Worm (Caenorhabditis elegans) whole organism, L4 larva: ENCODE measurements around the gene ttr-45.

Experiments used
- D1046.2 ChIP-seq: fragments of 200-800 bp; sonication (Bioruptor generic); IDR thresholded peaks from 2 replicates; pipeline ENCODE4 v1.3.6; 2022; ENCODE audit warnings: missing genetic modification characterization, missing compliant biosample characterization
- F26F4.8 ChIP-seq: fragments of 200-800 bp; sonication (Bioruptor generic); conservative IDR thresholded peaks from 2 replicates; pipeline ENCODE4 v1.3.6; 2022; ENCODE audit warnings: missing genetic modification characterization, missing compliant biosample characterization
- F44E2.7 ChIP-seq: fragments of 200-800 bp; sonication (Bioruptor generic); IDR thresholded peaks from 2 replicates; pipeline ENCODE4 v2.1.2; 2022; ENCODE audit warnings: missing genetic modification characterization, missing compliant biosample characterization
- R02D3.7 ChIP-seq: fragments of 150-350 bp; sonication (generic microtip); optimal IDR thresholded peaks from 3 replicates; lab custom pipeline; 2014; ENCODE audit warnings: missing biosample characterization, missing genetic modification characterization
- T20F7.1 ChIP-seq: fragments of 200-800 bp; sonication (Bioruptor generic); optimal IDR thresholded peaks from 2 replicates; lab custom pipeline; 2018; ENCODE audit warnings: mild to moderate bottlenecking, missing genetic modification characterization, missing compliant biosample characterization
- T26A8.4 ChIP-seq: fragments of 200-800 bp; sonication (Bioruptor generic); IDR thresholded peaks from 2 replicates; pipeline ENCODE4 v1.3.6; 2022; ENCODE audit warnings: missing genetic modification characterization, missing compliant biosample characterization
- Y105C5A.15 ChIP-seq: fragments of 200-800 bp; sonication (Bioruptor generic); IDR thresholded peaks from 2 replicates; pipeline ENCODE4 v1.3.6; 2022; ENCODE audit warnings: missing genetic modification characterization, missing compliant biosample characterization
- ZK546.5 ChIP-seq, 2 experiments: sonication (generic microtip); optimal IDR thresholded peaks; 2 replicates each; lab custom pipeline; 2017; ENCODE audit warnings: missing biosample characterization in 2 of 2, missing genetic modification characterization in 2 of 2
- attf-4 ChIP-seq: sonication (generic microtip); optimal IDR thresholded peaks from 3 replicates; lab custom pipeline; 2017; ENCODE audit warnings: missing biosample characterization, missing genetic modification characterization
- ceh-20 ChIP-seq: fragments of 200-800 bp; sonication (Bioruptor generic); IDR thresholded peaks from 2 replicates; pipeline ENCODE4 v1.3.6; 2022; ENCODE audit warnings: missing genetic modification reagents, missing genetic modification characterization, missing compliant biosample characterization
- ceh-28 ChIP-seq: fragments of 150-350 bp; optimal IDR thresholded peaks from 2 replicates; lab custom pipeline; 2014; ENCODE audit warnings: missing biosample characterization, missing genetic modification reagents, missing genetic modification characterization
- ceh-32 ChIP-seq: sonication (generic microtip); optimal IDR thresholded peaks from 2 replicates; lab custom pipeline; 2016; ENCODE audit warnings: mild to moderate bottlenecking, missing genetic modification characterization, missing compliant biosample characterization; ENCODE audit not compliant: poor library complexity
- ces-1 ChIP-seq: fragments of 150-350 bp; sonication (generic microtip); optimal IDR thresholded peaks from 4 replicates; lab custom pipeline; 2014; ENCODE audit warnings: missing biosample characterization, missing genetic modification reagents, missing genetic modification characterization
- ctbp-1 ChIP-seq: fragments of 200-800 bp; sonication (Bioruptor generic); IDR thresholded peaks from 2 replicates; pipeline ENCODE4 v1.3.6; 2022; ENCODE audit warnings: missing genetic modification reagents, missing genetic modification characterization, missing compliant biosample characterization
- daf-12 ChIP-seq: fragments of 150-350 bp; optimal IDR thresholded peaks from 2 replicates; lab custom pipeline; 2014; ENCODE audit warnings: missing biosample characterization, missing genetic modification reagents, missing genetic modification characterization
- daf-8 ChIP-seq: fragments of 200-800 bp; sonication (Bioruptor generic); IDR thresholded peaks from 2 replicates; pipeline ENCODE4 v1.3.6; 2022; ENCODE audit warnings: missing genetic modification characterization, missing compliant biosample characterization
- dmd-9 ChIP-seq: fragments of 200-800 bp; sonication (Bioruptor generic); IDR thresholded peaks from 2 replicates; pipeline ENCODE4 v1.3.6; 2022; ENCODE audit warnings: missing genetic modification reagents, missing genetic modification characterization, missing compliant biosample characterization
- dpl-1 ChIP-seq: fragments of 150-350 bp; optimal IDR thresholded peaks from 2 replicates; lab custom pipeline; 2014; ENCODE audit warnings: missing biosample characterization, missing genetic modification reagents, missing genetic modification characterization
- dve-1 ChIP-seq: sonication (generic microtip); optimal IDR thresholded peaks from 2 replicates; lab custom pipeline; 2017; ENCODE audit warnings: antibody characterized with exemption, mild to moderate bottlenecking, missing genetic modification characterization, missing compliant biosample characterization; ENCODE audit not compliant: insufficient read depth
- fkh-10 ChIP-seq: fragments of 150-350 bp; optimal IDR thresholded peaks from 2 replicates; lab custom pipeline; 2014; ENCODE audit warnings: missing biosample characterization, missing genetic modification reagents, missing genetic modification characterization
- fos-1 ChIP-seq: fragments of 150-350 bp; optimal IDR thresholded peaks from 2 replicates; lab custom pipeline; 2014; ENCODE audit warnings: missing biosample characterization, missing genetic modification characterization
- hif-1 ChIP-seq, 2 experiments: sonication (generic microtip); optimal IDR thresholded peaks; 2 replicates each; lab custom pipeline; 2016 to 2017; ENCODE audit warnings: missing compliant biosample characterization in 2 of 2, missing genetic modification characterization in 2 of 2, missing genetic modification reagents in 2 of 2, missing genotype in 2 of 2, mild to moderate bottlenecking in 1 of 2
- hlh-30 ChIP-seq: sonication (generic microtip); optimal IDR thresholded peaks from 2 replicates; lab custom pipeline; 2017; ENCODE audit warnings: antibody characterized with exemption, mild to moderate bottlenecking, missing genetic modification characterization, missing compliant biosample characterization; ENCODE audit not compliant: insufficient read depth
- lim-7 ChIP-seq: fragments of 200-800 bp; sonication (Bioruptor generic); IDR thresholded peaks from 2 replicates; pipeline ENCODE4 v1.3.6; 2022; ENCODE audit warnings: missing genetic modification characterization, missing compliant biosample characterization
- lin-38 ChIP-seq: fragments of 200-800 bp; sonication (Bioruptor generic); IDR thresholded peaks from 2 replicates; pipeline ENCODE4 v1.3.6; 2022; ENCODE audit warnings: missing genetic modification reagents, missing genetic modification characterization, missing compliant biosample characterization
- lin-39 ChIP-seq: fragments of 150-350 bp; optimal IDR thresholded peaks from 2 replicates; lab custom pipeline; 2014; ENCODE audit warnings: missing biosample characterization, missing genetic modification reagents, missing genetic modification characterization
- lsy-2 ChIP-seq, 2 experiments: fragments of 150-350 bp in 1 of 2; sonication (generic microtip) in 1 of 2; optimal IDR thresholded peaks; 2 replicates each; lab custom pipeline; 2014 to 2017; ENCODE audit warnings: missing biosample characterization in 2 of 2, missing genetic modification characterization in 2 of 2
- mep-1 ChIP-seq: fragments of 150-350 bp; sonication (generic microtip); optimal IDR thresholded peaks from 3 replicates; lab custom pipeline; 2014; ENCODE audit warnings: missing biosample characterization, missing genetic modification characterization
- mxl-2 ChIP-seq: fragments of 200-800 bp; sonication (Bioruptor generic); conservative IDR thresholded peaks from 2 replicates; pipeline ENCODE4 v1.3.6; 2022; ENCODE audit warnings: missing genetic modification reagents, missing genetic modification characterization, missing compliant biosample characterization
- nhr-102 ChIP-seq: sonication (generic microtip); optimal IDR thresholded peaks from 2 replicates; lab custom pipeline; 2016; ENCODE audit warnings: mild to moderate bottlenecking, missing genetic modification characterization, moderate library complexity, missing compliant biosample characterization
- nhr-111 ChIP-seq: fragments of 200-800 bp; sonication (Bioruptor generic); optimal IDR thresholded peaks from 2 replicates; lab custom pipeline; 2018; ENCODE audit warnings: mild to moderate bottlenecking, missing genetic modification characterization, missing compliant biosample characterization
- nhr-28 ChIP-seq: fragments of 150-350 bp; optimal IDR thresholded peaks from 2 replicates; lab custom pipeline; 2014; ENCODE audit warnings: missing biosample characterization, missing genetic modification characterization
- nhr-48 ChIP-seq: sonication (generic microtip); optimal IDR thresholded peaks from 2 replicates; lab custom pipeline; 2016; ENCODE audit warnings: mild to moderate bottlenecking, missing genetic modification characterization, missing compliant biosample characterization
- nhr-6 ChIP-seq: fragments of 150-350 bp; optimal IDR thresholded peaks from 2 replicates; lab custom pipeline; 2014; ENCODE audit warnings: missing biosample characterization, missing genetic modification characterization
- pha-4 ChIP-seq, 2 experiments: fragments of 150-350 bp in 1 of 2; fragments of 200-800 bp in 1 of 2; sonication (Bioruptor generic) in 1 of 2; IDR thresholded peaks in 1 of 2; optimal IDR thresholded peaks in 1 of 2; 2 replicates each; pipeline versions ENCODE4 v1.3.6 to Lab custom; 2014 to 2022; ENCODE audit warnings: missing genetic modification characterization in 2 of 2, missing genetic modification reagents in 2 of 2, missing biosample characterization in 1 of 2, missing compliant biosample characterization in 1 of 2
- php-3 ChIP-seq: fragments of 200-800 bp; sonication (Bioruptor generic); IDR thresholded peaks from 2 replicates; pipeline ENCODE4 v1.3.6; 2022; ENCODE audit warnings: missing genetic modification reagents, missing genetic modification characterization, missing compliant biosample characterization
- sdz-12 ChIP-seq: fragments of 200-800 bp; sonication (Bioruptor generic); optimal IDR thresholded peaks from 2 replicates; lab custom pipeline; 2018; ENCODE audit warnings: mild to moderate bottlenecking, missing genetic modification characterization, missing compliant biosample characterization
- snpc-1.2 ChIP-seq: fragments of 200-800 bp; sonication (Bioruptor generic); IDR thresholded peaks from 2 replicates; pipeline ENCODE4 v1.3.6; 2022; ENCODE audit warnings: missing genetic modification reagents, missing genetic modification characterization, missing compliant biosample characterization
- tag-97 ChIP-seq: fragments of 200-800 bp; sonication (Bioruptor generic); IDR thresholded peaks from 2 replicates; pipeline ENCODE4 v1.3.6; 2022; ENCODE audit warnings: missing genetic modification characterization, missing compliant biosample characterization
- unc-130 ChIP-seq: sonication (generic microtip); optimal IDR thresholded peaks from 2 replicates; lab custom pipeline; 2016; ENCODE audit warnings: missing genetic modification reagents, missing genetic modification characterization, missing compliant biosample characterization
- unc-39 ChIP-seq: sonication (generic microtip); optimal IDR thresholded peaks from 2 replicates; lab custom pipeline; 2017; ENCODE audit warnings: missing biosample characterization, missing genetic modification characterization

Gene ttr-45

DNA sequence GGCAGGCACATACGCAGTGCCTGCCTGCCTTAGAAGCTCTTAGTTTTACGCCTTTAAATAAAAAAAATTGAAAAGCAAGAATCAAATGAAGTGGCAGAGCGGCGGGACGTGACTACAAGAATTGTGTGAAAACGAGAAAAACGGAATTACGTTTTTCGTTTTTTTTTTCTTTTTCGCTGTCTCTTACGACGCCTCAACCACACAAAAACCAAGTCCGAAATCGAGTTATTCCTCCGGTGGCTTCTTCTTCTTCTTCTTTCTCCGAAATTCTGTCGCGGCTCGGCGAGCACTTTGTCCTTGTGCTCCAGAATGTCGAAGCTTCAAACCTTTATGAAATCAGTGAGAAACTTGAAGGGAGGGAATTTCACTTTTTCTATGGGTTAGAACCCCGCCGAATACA is 33.4 kb upstream of the ttr-45 start:
- TF ChIP-seq fkh-10 (GFP tag; lab: Kevin White, UChicago) (peak; percentile 65), unc-39 (tag; lab: Kevin White, UChicago) (no peak), ces-1 (peak; percentile 34), daf-12 (tag; lab: Kevin White, UChicago) (no peak), nhr-48 (tag; lab: Kevin White, UChicago) (no peak), ctbp-1 (GFP tag; lab: Robert Waterston, UW) (no peak), D1046.2 (no peak), ceh-20 (no peak), ZK546.5 (tag; optimal IDR thresholded peaks at IDR 0.05; lab: Kevin White, UChicago) (no peak)

DNA sequence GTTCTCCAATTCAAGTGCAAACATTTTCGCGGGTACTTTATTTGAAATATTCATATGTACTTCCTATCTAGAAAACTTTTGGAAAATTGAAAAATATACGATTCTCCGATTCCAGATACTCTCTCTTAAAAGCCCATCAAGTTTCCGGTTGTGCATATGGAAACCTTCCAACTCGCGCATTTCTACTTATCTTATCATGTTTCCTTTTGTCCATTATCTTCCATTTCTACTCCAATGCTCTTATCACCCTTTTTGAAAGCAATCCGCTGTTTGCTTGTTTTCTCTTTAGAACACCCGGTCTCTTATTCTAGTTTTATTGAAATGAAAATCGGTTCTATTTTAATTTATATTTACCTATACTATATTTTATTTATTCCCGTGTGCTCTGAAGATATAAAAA is 32.4 kb upstream of the ttr-45 start, which contains the start of gene C48D1.5:
Gene C48D1.5, plus strand, starts transcription at position 301 of the 400 bp plus-strand sequence.
- TF ChIP-seq F44E2.7 (GFP tag; lab: Robert Waterston, UW) (no peak), ceh-28 (no peak), lim-7 (GFP tag; lab: Robert Waterston, UW) (no peak), Y105C5A.15 (GFP tag; lab: Robert Waterston, UW) (no peak), tag-97 (GFP tag; lab: Robert Waterston, UW) (no peak), dmd-9 (GFP tag; lab: Robert Waterston, UW) (no peak), sdz-12 (GFP tag; lab: Kevin White, UChicago) (no peak), ceh-32 (no peak)

DNA sequence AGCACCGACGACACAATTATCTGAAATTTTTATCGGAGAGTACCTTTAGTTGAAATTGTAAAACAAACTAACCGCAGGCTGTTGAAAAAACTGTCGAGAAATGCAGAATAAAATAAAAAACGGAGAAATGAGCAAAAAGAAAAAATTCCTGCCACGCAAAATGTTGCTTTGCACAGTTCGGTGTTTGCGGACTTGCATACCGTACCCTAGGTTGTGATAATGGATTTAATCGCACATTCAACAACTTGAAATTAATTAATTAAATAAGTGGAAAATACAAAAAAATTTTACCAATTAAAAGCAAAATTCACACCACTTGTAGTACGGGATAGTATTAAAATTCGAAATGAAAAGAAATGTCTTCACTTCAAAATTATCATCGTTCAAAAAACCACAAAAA is 22.6 kb upstream of the ttr-45 start:
- TF ChIP-seq unc-130 (GFP tag; lab: Kevin White, UChicago) (no peak), fos-1 (tag; lab: Kevin White, UChicago) (no peak), lin-39 (tag; lab: Kevin White, UChicago) (no peak), mxl-2 (no peak), Y105C5A.15 (GFP tag; lab: Robert Waterston, UW) (no peak), F26F4.8 (no peak), dve-1 (tag; lab: Kevin White, UChicago) (peak; percentile 4), attf-4 (no peak), lin-38 (GFP tag; lab: Robert Waterston, UW) (peak; percentile 46; the same call in 1 of the 2 replicates), nhr-111 (no peak), daf-8 (GFP tag; lab: Robert Waterston, UW) (no peak), nhr-6 (tag; lab: Kevin White, UChicago) (peak; percentile 72), nhr-28 (tag; lab: Kevin White, UChicago) (peak; percentile 9), R02D3.7 (tag; lab: Kevin White, UChicago) (no peak), snpc-1.2 (GFP tag; lab: Robert Waterston, UW) (no peak), php-3 (GFP tag; lab: Robert Waterston, UW) (no peak), hif-1 (tag; optimal IDR thresholded peaks at IDR 0.05; lab: Kevin White, UChicago) (peak in 1 of 2 experiments; percentile 15), nhr-102 (no peak), dpl-1 (GFP tag; lab: Kevin White, UChicago) (peak; percentile 50), pha-4 (GFP tag; IDR thresholded peaks at IDR 0.05; lab: Robert Waterston, UW) (no peak), pha-4 (tag; optimal IDR thresholded peaks at IDR 0.05; lab: Kevin White, UChicago) (peak; percentile 47), mep-1 (peak; percentile 49), tag-97 (GFP tag; lab: Robert Waterston, UW) (no peak), lsy-2 (tag; optimal IDR thresholded peaks at IDR 0.05; lab: Kevin White, UChicago) (peak; percentile 82 to 98), hlh-30 (tag; lab: Kevin White, UChicago) (peak; percentile 39), T26A8.4 (GFP tag; lab: Robert Waterston, UW) (no peak), T20F7.1 (GFP tag; lab: Kevin White, UChicago) (peak; percentile 42), ces-1 (peak; percentile 33)
